Worm (Caenorhabditis elegans) whole organism, late embryonic: ENCODE data around the gene F54C4.4.

Experiments
- C08G9.2 ChIP-seq: sonication (generic microtip); optimal IDR thresholded peaks from 2 replicates; lab custom pipeline; 2016; ENCODE audit warnings: mild to moderate bottlenecking, missing genetic modification characterization, moderate library complexity, missing compliant biosample characterization
- C38D4.7 ChIP-seq: fragments of 200-800 bp; sonication (Bioruptor generic); optimal IDR thresholded peaks from 2 replicates; lab custom pipeline; 2018; ENCODE audit warnings: mild to moderate bottlenecking, missing genetic modification characterization, moderate library complexity, missing compliant biosample characterization
- ama-1 ChIP-seq: fragments of 150-350 bp; optimal IDR thresholded peaks from 2 replicates; lab custom pipeline; 2014
- ets-4 ChIP-seq: sonication (generic microtip); optimal IDR thresholded peaks from 2 replicates; lab custom pipeline; 2016; ENCODE audit warnings: missing genetic modification characterization, missing compliant biosample characterization
- madf-2 ChIP-seq: sonication (generic microtip); optimal IDR thresholded peaks from 2 replicates; lab custom pipeline; 2017; ENCODE audit warnings: missing genetic modification characterization, missing compliant biosample characterization
- nhr-11 ChIP-seq: fragments of 150-350 bp; optimal IDR thresholded peaks from 2 replicates; lab custom pipeline; 2014; ENCODE audit warnings: missing biosample characterization, missing genetic modification characterization
- pqm-1 ChIP-seq: sonication (generic microtip); optimal IDR thresholded peaks from 2 replicates; lab custom pipeline; 2016; ENCODE audit warnings: missing genetic modification characterization, missing compliant biosample characterization
- tbx-2 ChIP-seq: sonication (generic microtip); optimal IDR thresholded peaks from 2 replicates; lab custom pipeline; 2016; ENCODE audit warnings: missing genetic modification characterization, missing compliant biosample characterization
- ztf-16 ChIP-seq: sonication (generic microtip); optimal IDR thresholded peaks from 2 replicates; lab custom pipeline; 2017; ENCODE audit warnings: missing genetic modification characterization, missing compliant biosample characterization

ce11 chrIII:65626-65937, 21.6 kb downstream of the F54C4.4 start:
- TF ChIP-seq tbx-2 (tag; lab: Kevin White, UChicago), result no peak
- no peak for TF ChIP-seq C38D4.7 (GFP tag; lab: Kevin White, UChicago)
- TF ChIP-seq nhr-11, result no peak
- TF ChIP-seq pqm-1 (tag; lab: Kevin White, UChicago), result no peak
- no peak for TF ChIP-seq ama-1
- no peak for TF ChIP-seq ets-4 (tag; lab: Kevin White, UChicago)
- TF ChIP-seq ztf-16 (tag; lab: Kevin White, UChicago), result no peak
- no peak for TF ChIP-seq C08G9.2 (tag; lab: Kevin White, UChicago)
- TF ChIP-seq madf-2 (tag; lab: Kevin White, UChicago), result no peak
